Worm (Caenorhabditis elegans) whole organism, mixed stage, embryonic: ENCODE data around the gene F53C3.4.

ENCODE experiments used
- bed-3 ChIP-seq: fragments of 200-800 bp; sonication (Bioruptor generic); optimal IDR thresholded peaks from 3 replicates; lab custom pipeline; 2018; ENCODE audit warnings: mild to moderate bottlenecking, missing genetic modification characterization, moderate library complexity, missing compliant biosample characterization
- blmp-1 ChIP-seq: fragments of 150-350 bp; optimal IDR thresholded peaks from 2 replicates; lab custom pipeline; 2014; ENCODE audit warnings: missing biosample characterization, missing genetic modification characterization
- ceh-39 ChIP-seq: fragments of 150-350 bp; optimal IDR thresholded peaks from 2 replicates; lab custom pipeline; 2014; ENCODE audit warnings: missing biosample characterization, missing genetic modification characterization
- ceh-43 ChIP-seq: fragments of 200-800 bp; sonication (Bioruptor generic); optimal IDR thresholded peaks from 2 replicates; lab custom pipeline; 2018; ENCODE audit warnings: mild to moderate bottlenecking, missing genetic modification characterization, moderate library complexity, missing compliant biosample characterization
- ces-1 ChIP-seq: fragments of 150-350 bp; optimal IDR thresholded peaks from 2 replicates; lab custom pipeline; 2014; ENCODE audit warnings: missing biosample characterization, missing genetic modification reagents, missing genetic modification characterization
- cnd-1 ChIP-seq: fragments of 200-800 bp; sonication (Bioruptor generic); optimal IDR thresholded peaks from 2 replicates; lab custom pipeline; 2018; ENCODE audit warnings: mild to moderate bottlenecking, missing genetic modification characterization, missing compliant biosample characterization
- drap-1 ChIP-seq: fragments of 200-800 bp; sonication (Bioruptor generic); optimal IDR thresholded peaks from 3 replicates; lab custom pipeline; 2018; ENCODE audit warnings: mild to moderate bottlenecking, missing genetic modification characterization, missing compliant biosample characterization
- elt-3 ChIP-seq: fragments of 150-350 bp; optimal IDR thresholded peaks from 2 replicates; lab custom pipeline; 2014; ENCODE audit warnings: missing biosample characterization, missing genetic modification characterization
- ham-2 ChIP-seq: fragments of 200-800 bp; sonication (Bioruptor generic); optimal IDR thresholded peaks from 2 replicates; lab custom pipeline; 2018; ENCODE audit warnings: mild to moderate bottlenecking, missing genetic modification characterization, missing compliant biosample characterization
- hlh-1 ChIP-seq: fragments of 150-350 bp; optimal IDR thresholded peaks from 2 replicates; lab custom pipeline; 2014; ENCODE audit warnings: missing biosample characterization, missing genetic modification reagents, missing genetic modification characterization
- lin-13 ChIP-seq: fragments of 150-350 bp; optimal IDR thresholded peaks from 2 replicates; lab custom pipeline; 2014; ENCODE audit warnings: missing biosample characterization, missing genetic modification characterization
- lin-32 ChIP-seq: fragments of 200-800 bp; sonication (Bioruptor generic); optimal IDR thresholded peaks from 2 replicates; lab custom pipeline; 2018; ENCODE audit warnings: mild to moderate bottlenecking, missing genetic modification characterization, missing compliant biosample characterization
- lsy-2 ChIP-seq: fragments of 150-350 bp; optimal IDR thresholded peaks from 2 replicates; lab custom pipeline; 2014; ENCODE audit warnings: missing biosample characterization, missing genetic modification characterization
- mab-5 ChIP-seq: fragments of 150-350 bp; optimal IDR thresholded peaks from 2 replicates; lab custom pipeline; 2014; ENCODE audit warnings: missing biosample characterization, missing genetic modification characterization
- mep-1 ChIP-seq: fragments of 150-350 bp; optimal IDR thresholded peaks from 2 replicates; lab custom pipeline; 2017; ENCODE audit warnings: missing biosample characterization, missing genetic modification reagents, missing genetic modification characterization, inconsistent platforms
- mls-2 ChIP-seq: sonication (generic microtip); optimal IDR thresholded peaks from 2 replicates; lab custom pipeline; 2016; ENCODE audit warnings: mild to moderate bottlenecking, missing genetic modification characterization, moderate library complexity, missing compliant biosample characterization
- nhr-12 ChIP-seq: fragments of 150-350 bp; optimal IDR thresholded peaks from 2 replicates; lab custom pipeline; 2014; ENCODE audit warnings: missing biosample characterization, missing genetic modification characterization
- nhr-2 ChIP-seq: fragments of 150-350 bp; optimal IDR thresholded peaks from 2 replicates; lab custom pipeline; 2014; ENCODE audit warnings: missing biosample characterization, missing genetic modification characterization
- nhr-28 ChIP-seq: fragments of 150-350 bp; optimal IDR thresholded peaks from 2 replicates; lab custom pipeline; 2014; ENCODE audit warnings: missing biosample characterization, missing genetic modification characterization
- nhr-76 ChIP-seq: sonication (generic microtip); optimal IDR thresholded peaks from 2 replicates; lab custom pipeline; 2017; ENCODE audit warnings: missing biosample characterization, missing genetic modification characterization
- pha-4 ChIP-seq: fragments of 150-350 bp; optimal IDR thresholded peaks from 2 replicates; lab custom pipeline; 2018; ENCODE audit warnings: missing biosample characterization, missing genetic modification reagents, missing genetic modification characterization
- sem-2 ChIP-seq: fragments of 200-800 bp; sonication (Bioruptor generic); optimal IDR thresholded peaks from 2 replicates; lab custom pipeline; 2018; ENCODE audit warnings: mild to moderate bottlenecking, missing genetic modification characterization, missing compliant biosample characterization
- snpc-4 ChIP-seq: fragments of 150-350 bp; optimal IDR thresholded peaks from 2 replicates; lab custom pipeline; 2014; ENCODE audit warnings: missing biosample characterization, missing genetic modification characterization
- sptf-1 ChIP-seq: sonication (generic microtip); optimal IDR thresholded peaks from 2 replicates; lab custom pipeline; 2017; ENCODE audit warnings: mild to moderate bottlenecking, missing genetic modification characterization, moderate library complexity, missing compliant biosample characterization
- tbx-8 ChIP-seq: fragments of 200-800 bp; sonication (Bioruptor generic); optimal IDR thresholded peaks from 2 replicates; lab custom pipeline; 2018; ENCODE audit warnings: mild to moderate bottlenecking, missing genetic modification characterization, moderate library complexity, missing compliant biosample characterization
- unc-120 ChIP-seq: sonication (generic microtip); optimal IDR thresholded peaks from 2 replicates; lab custom pipeline; 2017; ENCODE audit warnings: missing genetic modification characterization, missing compliant biosample characterization; ENCODE audit not compliant: poor library complexity, severe bottlenecking
- unc-39 ChIP-seq: fragments of 150-350 bp; optimal IDR thresholded peaks from 2 replicates; lab custom pipeline; 2014; ENCODE audit warnings: missing biosample characterization, missing genetic modification characterization
- unc-62 ChIP-seq: fragments of 150-350 bp; optimal IDR thresholded peaks from 2 replicates; lab custom pipeline; 2014; ENCODE audit warnings: missing biosample characterization, missing genetic modification reagents, missing genetic modification characterization
- zip-8 ChIP-seq: fragments of 150-350 bp; optimal IDR thresholded peaks from 2 replicates; lab custom pipeline; 2014; ENCODE audit warnings: missing biosample characterization, missing genetic modification characterization
- ztf-11 ChIP-seq: fragments of 150-350 bp; optimal IDR thresholded peaks from 2 replicates; lab custom pipeline; 2014; ENCODE audit warnings: missing biosample characterization, missing genetic modification characterization

F53C3.4 gene

DNA sequence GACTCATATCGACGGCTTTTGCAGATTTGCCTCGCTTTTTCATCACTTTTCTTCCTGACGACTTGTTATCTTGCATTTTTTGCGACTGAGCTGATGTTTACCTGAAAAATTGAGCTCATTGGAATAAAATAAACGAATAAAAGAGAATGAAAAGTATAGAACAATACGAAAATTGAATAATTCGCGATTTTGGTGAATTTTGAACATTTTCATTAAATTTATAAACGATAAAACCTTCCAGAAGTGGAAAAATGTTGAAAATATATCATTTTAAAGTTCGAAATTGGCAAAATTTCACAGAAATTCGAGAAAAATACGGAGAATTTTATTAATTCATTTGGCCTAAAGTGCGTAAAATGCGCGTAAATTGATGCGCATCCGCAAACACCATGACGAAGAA lies 32.4 kb downstream of the F53C3.4 start, which contains the start of gene Y14H12B.2:
Gene Y14H12B.2 (minus strand): TSS at position 101 of the 400 bp plus-strand sequence.
- TF ChIP-seq mab-5 (tag; lab: Kevin White, UChicago) (no peak), tbx-8 (GFP tag; lab: Kevin White, UChicago) (no peak), ces-1 (no peak), nhr-76 (tag; lab: Kevin White, UChicago) (no peak), ceh-43 (GFP tag; lab: Kevin White, UChicago) (no peak), nhr-12 (tag; lab: Kevin White, UChicago) (no peak), ham-2 (GFP tag; lab: Kevin White, UChicago) (no peak), blmp-1 (tag; lab: Kevin White, UChicago) (no peak), zip-8 (tag; lab: Kevin White, UChicago) (no peak), drap-1 (GFP tag; lab: Kevin White, UChicago) (no peak), elt-3 (tag; lab: Kevin White, UChicago) (no peak), lsy-2 (tag; lab: Kevin White, UChicago) (no peak), unc-39 (no peak), nhr-2 (tag; lab: Kevin White, UChicago) (no peak), sem-2 (GFP tag; lab: Kevin White, UChicago) (no peak), cnd-1 (no peak), nhr-28 (tag; lab: Kevin White, UChicago) (no peak), pha-4 (tag; lab: Kevin White, UChicago) (no peak)

ce11 chrII:3934085-3934484 lies 32.9 kb downstream of the F53C3.4 start, which contains the start of gene Y14H12B.1:
Y14H12B.1 (plus strand) TSS chrII:3934447.
- TF ChIP-seq lsy-2 (tag; lab: Kevin White, UChicago) (no peak), snpc-4 (no peak)

DNA sequence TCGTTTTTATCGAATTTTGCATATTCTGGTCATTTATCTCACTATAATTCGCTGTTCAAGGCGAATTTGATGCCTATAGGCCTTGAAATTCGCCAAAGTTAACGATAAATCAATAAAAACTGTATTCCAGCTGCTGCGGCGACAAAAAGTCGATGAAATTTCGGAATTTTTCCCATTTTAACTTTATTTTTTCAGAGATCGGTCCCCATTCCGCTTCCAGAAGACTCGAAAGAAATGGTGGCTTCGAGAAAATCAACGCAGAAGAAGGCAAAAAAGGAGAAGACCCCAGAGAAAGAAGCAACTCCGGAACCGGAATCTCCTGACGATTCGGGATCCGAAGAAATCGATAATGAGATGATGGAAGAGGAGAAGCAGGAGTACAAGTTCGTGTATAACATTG lies 33.9 kb downstream of the F53C3.4 start:
- no peak for TF ChIP-seq nhr-76 (tag; lab: Kevin White, UChicago)
- TF ChIP-seq unc-62: no peak
- TF ChIP-seq bed-3 (GFP tag; lab: Kevin White, UChicago): no peak
- no peak for TF ChIP-seq tbx-8 (GFP tag; lab: Kevin White, UChicago)
- no peak for TF ChIP-seq zip-8 (tag; lab: Kevin White, UChicago)
- TF ChIP-seq lin-32 (GFP tag; lab: Kevin White, UChicago): no peak
- no peak for TF ChIP-seq mep-1 (tag; lab: Kevin White, UChicago)
- no peak for TF ChIP-seq snpc-4

- TF ChIP-seq ztf-11 (tag; lab: Kevin White, UChicago) (no peak), unc-62 (no peak), lin-13 (tag; lab: Kevin White, UChicago) (no peak), bed-3 (GFP tag; lab: Kevin White, UChicago) (no peak), mls-2 (tag; lab: Kevin White, UChicago) (no peak), hlh-1 (tag; lab: Kevin White, UChicago) (no peak), sptf-1 (tag; lab: Kevin White, UChicago) (no peak), nhr-12 (tag; lab: Kevin White, UChicago) (no peak)
Measured at ce11 chrII:3935990-3936389, 34.8 kb downstream of the F53C3.4 start.

ce11 chrII:3947404-3947803 lies 46.2 kb downstream of the F53C3.4 start:
- no peak for TF ChIP-seq ztf-11 (tag; lab: Kevin White, UChicago)
- no peak for TF ChIP-seq unc-120 (tag; lab: Kevin White, UChicago)
- TF ChIP-seq hlh-1 (tag; lab: Kevin White, UChicago): no peak
- TF ChIP-seq nhr-76 (tag; lab: Kevin White, UChicago): no peak
- no peak for TF ChIP-seq ceh-39 (tag; lab: Kevin White, UChicago)
- no peak for TF ChIP-seq mab-5 (tag; lab: Kevin White, UChicago)
- no peak for TF ChIP-seq snpc-4
- TF ChIP-seq lin-13 (tag; lab: Kevin White, UChicago): no peak
- TF ChIP-seq drap-1 (GFP tag; lab: Kevin White, UChicago): no peak
- no peak for TF ChIP-seq zip-8 (tag; lab: Kevin White, UChicago)
- no peak for TF ChIP-seq tbx-8 (GFP tag; lab: Kevin White, UChicago)
- TF ChIP-seq blmp-1 (tag; lab: Kevin White, UChicago): no peak
- no peak for TF ChIP-seq nhr-2 (tag; lab: Kevin White, UChicago)
